Worm (Caenorhabditis elegans): ENCODE measurements around the gene copb-1.

The copb-1 gene

DNA sequence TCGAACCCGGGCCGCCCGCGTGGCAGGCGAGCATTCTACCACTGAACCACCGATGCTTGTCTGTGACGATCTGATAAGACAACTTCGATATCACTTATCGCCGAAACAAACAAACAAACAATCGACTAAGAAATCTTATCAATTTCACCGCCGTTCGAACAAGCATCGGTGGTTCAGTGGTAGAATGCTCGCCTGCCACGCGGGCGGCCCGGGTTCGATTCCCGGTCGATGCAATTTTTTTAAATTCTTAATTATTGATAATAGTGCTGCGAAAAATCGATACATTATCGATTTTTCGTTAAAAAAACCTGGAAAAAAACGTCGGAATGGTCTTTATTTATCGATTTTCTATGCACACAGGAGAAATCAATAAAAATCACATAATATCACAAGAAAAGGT is 16.4 kb upstream of the copb-1 start:
- TF ChIP-seq peb-1 (tag; optimal IDR thresholded peaks at IDR 0.05) (no peak), Y55F3AM.14 (GFP tag; optimal IDR thresholded peaks at IDR 0.05) (no peak), nhr-12 (tag; optimal IDR thresholded peaks at IDR 0.05) (no peak), sma-9 (GFP tag; optimal IDR thresholded peaks at IDR 0.05) (no peak), sma-9 (tag; optimal IDR thresholded peaks at IDR 0.05) (no peak), R02D3.7 (tag; optimal IDR thresholded peaks at IDR 0.05) (no peak), fos-1 (tag; optimal IDR thresholded peaks at IDR 0.05) (peak; percentile 8), zag-1 (tag; optimal IDR thresholded peaks at IDR 0.05) (no peak), mbf-1 (tag; optimal IDR thresholded peaks at IDR 0.05) (no peak), nhr-23 (tag; optimal IDR thresholded peaks at IDR 0.05) (no peak), lin-13 (GFP tag; optimal IDR thresholded peaks at IDR 0.05) (no peak), elt-1 (tag; optimal IDR thresholded peaks at IDR 0.05) (no peak), ama-1 (optimal IDR thresholded peaks at IDR 0.05) (no peak), ztf-1 (GFP tag; conservative IDR thresholded peaks at IDR 0.05) (no peak), skn-1 (tag; optimal IDR thresholded peaks at IDR 0.05) (no peak), crh-2 (tag; optimal IDR thresholded peaks at IDR 0.05) (peak; percentile 71), nhr-77 (tag; optimal IDR thresholded peaks at IDR 0.05) (no peak), blmp-1 (tag; optimal IDR thresholded peaks at IDR 0.05; ENCODE audit: insufficient read depth) (no peak), sma-3 (GFP tag; optimal IDR thresholded peaks at IDR 0.05) (peak; percentile 45), nhr-10 (tag; optimal IDR thresholded peaks at IDR 0.05) (no peak), lsy-2 (tag; optimal IDR thresholded peaks at IDR 0.05) (peak in 1 of 2 experiments; percentile 42), ceh-16 (tag; optimal IDR thresholded peaks at IDR 0.05) (no peak), ceh-82 (tag; optimal IDR thresholded peaks at IDR 0.05) (no peak), C34F6.9 (tag; optimal IDR thresholded peaks at IDR 0.05) (no peak), F13H6.1 (tag; optimal IDR thresholded peaks at IDR 0.05) (no peak), snpc-4 (tag; optimal IDR thresholded peaks at IDR 0.05) (no peak), gmeb-1 (tag; optimal IDR thresholded peaks at IDR 0.05) (peak; percentile 3), egl-27 (tag; optimal IDR thresholded peaks at IDR 0.05) (no peak), mdl-1 (tag; optimal IDR thresholded peaks at IDR 0.05) (no peak), unc-62 (GFP tag; optimal IDR thresholded peaks at IDR 0.05) (no peak), ztf-11 (tag; optimal IDR thresholded peaks at IDR 0.05) (no peak)

ce11 chrII:3062876-3063275 is 15.7 kb upstream of the copb-1 start:
- TF ChIP-seq blmp-1 (tag; optimal IDR thresholded peaks at IDR 0.05; ENCODE audit: insufficient read depth): no peak
- no peak for TF ChIP-seq skn-1 (tag; optimal IDR thresholded peaks at IDR 0.05)
- no peak for TF ChIP-seq sem-4 (tag; optimal IDR thresholded peaks at IDR 0.05)
- TF ChIP-seq ztf-1 (GFP tag; conservative IDR thresholded peaks at IDR 0.05): no peak
- TF ChIP-seq unc-39 (tag; optimal IDR thresholded peaks at IDR 0.05): no peak
- no peak for TF ChIP-seq nhr-12 (tag; optimal IDR thresholded peaks at IDR 0.05)
- TF ChIP-seq ceh-82 (tag; optimal IDR thresholded peaks at IDR 0.05): no peak
- no peak for TF ChIP-seq fos-1 (tag; optimal IDR thresholded peaks at IDR 0.05)
- TF ChIP-seq mbf-1 (tag; optimal IDR thresholded peaks at IDR 0.05): no peak
- no peak for TF ChIP-seq elt-1 (tag; optimal IDR thresholded peaks at IDR 0.05)

ce11 chrII:3063366-3063765 is 15.2 kb upstream of the copb-1 start:
- TF ChIP-seq lsy-2 (tag; optimal IDR thresholded peaks at IDR 0.05) (no peak), nhr-6 (tag; optimal IDR thresholded peaks at IDR 0.05) (no peak), F13H6.1 (tag; optimal IDR thresholded peaks at IDR 0.05) (no peak), ceh-82 (tag; optimal IDR thresholded peaks at IDR 0.05) (no peak), nhr-21 (tag; optimal IDR thresholded peaks at IDR 0.05) (no peak), nhr-23 (tag; optimal IDR thresholded peaks at IDR 0.05) (no peak), snpc-4 (tag; optimal IDR thresholded peaks at IDR 0.05) (no peak), aly-2 (tag; optimal IDR thresholded peaks at IDR 0.05) (no peak), dmd-4 (tag; optimal IDR thresholded peaks at IDR 0.05) (no peak), gmeb-1 (tag; optimal IDR thresholded peaks at IDR 0.05) (no peak), nhr-12 (tag; optimal IDR thresholded peaks at IDR 0.05) (no peak), nhr-77 (tag; optimal IDR thresholded peaks at IDR 0.05) (no peak), mab-5 (tag; optimal IDR thresholded peaks at IDR 0.05) (no peak), R02D3.7 (tag; optimal IDR thresholded peaks at IDR 0.05) (no peak), nhr-10 (tag; optimal IDR thresholded peaks at IDR 0.05) (no peak)

- TF ChIP-seq skn-1 (tag; optimal IDR thresholded peaks at IDR 0.05) (no peak), nhr-11 (tag; optimal IDR thresholded peaks at IDR 0.05) (no peak), lin-11 (tag; optimal IDR thresholded peaks at IDR 0.05) (no peak), ama-1 (optimal IDR thresholded peaks at IDR 0.05) (no peak), blmp-1 (tag; optimal IDR thresholded peaks at IDR 0.05; ENCODE audit: insufficient read depth) (no peak), sem-4 (tag; optimal IDR thresholded peaks at IDR 0.05) (no peak), gmeb-1 (tag; optimal IDR thresholded peaks at IDR 0.05) (no peak), nhr-10 (tag; optimal IDR thresholded peaks at IDR 0.05) (no peak), nhr-23 (tag; optimal IDR thresholded peaks at IDR 0.05) (no peak), F13H6.1 (tag; optimal IDR thresholded peaks at IDR 0.05) (no peak)
Measured at ce11 chrII:3063984-3064383, 14.6 kb upstream of the copb-1 start.

All from whole organism, L2 larva.